Worm (Caenorhabditis elegans) whole organism, early embryonic: ENCODE data around the gene alh-2.

Source experiments
- B0310.2 ChIP-seq: sonication (generic microtip); optimal IDR thresholded peaks from 2 replicates; lab custom pipeline; 2016; ENCODE audit warnings: mild to moderate bottlenecking, missing genetic modification characterization, missing compliant biosample characterization
- F13C5.2 ChIP-seq: sonication (generic microtip); optimal IDR thresholded peaks from 2 replicates; lab custom pipeline; 2017; ENCODE audit warnings: mild to moderate bottlenecking, missing genetic modification characterization, inconsistent platforms, missing compliant biosample characterization
- ama-1 ChIP-seq: fragments of 150-350 bp; optimal IDR thresholded peaks from 2 replicates; lab custom pipeline; 2014
- ceh-36 ChIP-seq: sonication (generic microtip); optimal IDR thresholded peaks from 2 replicates; lab custom pipeline; 2016; ENCODE audit warnings: missing genetic modification characterization, inconsistent platforms, missing compliant biosample characterization
- ets-7 ChIP-seq: sonication (generic microtip); optimal IDR thresholded peaks from 2 replicates; lab custom pipeline; 2016; ENCODE audit warnings: missing genotype, missing genetic modification characterization, missing compliant biosample characterization
- flt-1 ChIP-seq: fragments of 200-800 bp; sonication (Bioruptor generic); IDR thresholded peaks from 2 replicates; pipeline ENCODE4 v1.3.6; 2022; ENCODE audit warnings: missing genetic modification characterization, missing compliant biosample characterization
- scrt-1 ChIP-seq: fragments of 200-800 bp; sonication (Bioruptor generic); IDR thresholded peaks from 2 replicates; pipeline ENCODE4 v1.3.6; 2022; ENCODE audit warnings: missing genetic modification characterization, missing compliant biosample characterization
- sea-1 ChIP-seq: fragments of 200-800 bp; sonication (Bioruptor generic); conservative IDR thresholded peaks from 2 replicates; pipeline ENCODE4 v1.3.6; 2022; ENCODE audit warnings: missing genetic modification characterization, missing compliant biosample characterization

- TF ChIP-seq scrt-1 (no peak), ceh-36 (tag; lab: Kevin White, UChicago) (no peak), ama-1 (lab: Kevin White, UChicago) (no peak), B0310.2 (no peak), sea-1 (GFP tag; lab: Robert Waterston, UW) (no peak), flt-1 (GFP tag; lab: Robert Waterston, UW) (no peak), F13C5.2 (no peak), ets-7 (tag; lab: Kevin White, UChicago) (no peak)
These were observed 12.8 kb upstream of the alh-2 start, which contains the start of gene Y46H3D.8 for ce11 chrV:1631148-1631547.
